Fruit fly (Drosophila melanogaster) whole organism, embryonic: ENCODE results near the gene Slh.

Experiments
- CG11695 ChIP-seq: fragments of 200-800 bp; sonication (Bioruptor generic); IDR thresholded peaks from 3 replicates; pipeline ENCODE4 v1.3.6; 2022; ENCODE audit warnings: missing biosample characterization, missing genetic modification characterization
- CG12155 ChIP-seq: fragments of 200-800 bp; sonication (Bioruptor generic); optimal IDR thresholded peaks from 3 replicates; lab custom pipeline; 2016; ENCODE audit warnings: missing biosample characterization, missing genetic modification characterization
- CG14710 ChIP-seq: fragments of 200-800 bp; sonication (Bioruptor generic); optimal IDR thresholded peaks from 3 replicates; lab custom pipeline; 2019; ENCODE audit warnings: missing biosample characterization, mild to moderate bottlenecking, missing genetic modification characterization, moderate library complexity
- CG15696 ChIP-seq: fragments of 200-800 bp; sonication (Bioruptor generic); optimal IDR thresholded peaks from 2 replicates; lab custom pipeline; 2019; ENCODE audit warnings: missing biosample characterization, mild to moderate bottlenecking, missing genetic modification characterization, moderate library complexity
- CG17912 ChIP-seq: fragments of 200-800 bp; sonication (Bioruptor generic); optimal IDR thresholded peaks from 2 replicates; lab custom pipeline; 2018; ENCODE audit warnings: missing biosample characterization, mild to moderate bottlenecking, missing genetic modification characterization
- CG18262 ChIP-seq: fragments of 200-800 bp; optimal IDR thresholded peaks from 3 replicates; lab custom pipeline; 2019; ENCODE audit warnings: missing biosample characterization, mild to moderate bottlenecking, missing genetic modification characterization, moderate library complexity
- CG2116 ChIP-seq: fragments of 200-800 bp; sonication (Bioruptor generic); optimal IDR thresholded peaks from 3 replicates; lab custom pipeline; 2018; ENCODE audit warnings: missing biosample characterization, mild to moderate bottlenecking, missing genetic modification characterization
- CG4360 ChIP-seq: fragments of 200-800 bp; sonication (Bioruptor generic); IDR thresholded peaks from 2 replicates; pipeline ENCODE4 v1.3.6; 2022; ENCODE audit warnings: missing biosample characterization, missing genetic modification characterization
- CG4404 ChIP-seq: fragments of 200-800 bp; sonication (Bioruptor generic); IDR thresholded peaks from 2 replicates; pipeline ENCODE4 v1.3.6; 2022; ENCODE audit warnings: missing biosample characterization, missing genetic modification characterization
- CG7963 ChIP-seq: fragments of 200-800 bp; sonication (Bioruptor generic); IDR thresholded peaks from 3 replicates; pipeline ENCODE4 v1.3.6; 2022; ENCODE audit warnings: missing biosample characterization, missing genetic modification characterization; ENCODE audit not compliant: partially characterized antibody
- CG7987 ChIP-seq: fragments of 200-800 bp; sonication (Bioruptor generic); optimal IDR thresholded peaks from 2 replicates; lab custom pipeline; 2018; ENCODE audit warnings: missing biosample characterization, mild to moderate bottlenecking, missing genetic modification characterization, moderate library complexity
- CG9437 ChIP-seq: fragments of 200-800 bp; sonication (Bioruptor generic); optimal IDR thresholded peaks from 2 replicates; lab custom pipeline; 2018; ENCODE audit warnings: missing biosample characterization, mild to moderate bottlenecking, missing genetic modification characterization
- Dref ChIP-seq: fragments of 200-800 bp; sonication (Bioruptor generic); IDR thresholded peaks from 2 replicates; pipeline ENCODE4 v1.3.6; 2022; ENCODE audit warnings: missing biosample characterization, missing genetic modification characterization
- Elba2 ChIP-seq: fragments of 200-800 bp; sonication (Bioruptor generic); optimal IDR thresholded peaks from 3 replicates; lab custom pipeline; 2016; ENCODE audit warnings: missing biosample characterization, missing genetic modification characterization
- Ets65A ChIP-seq: fragments of 200-800 bp; sonication (Bioruptor generic); peaks from one replicate; lab custom pipeline; 2016; ENCODE audit warnings: missing biosample characterization, missing genetic modification characterization
- Lhr ChIP-seq: fragments of 200-800 bp; sonication (Bioruptor generic); optimal IDR thresholded peaks from 3 replicates; lab custom pipeline; 2017; ENCODE audit warnings: mild to moderate bottlenecking, missing biosample characterization, missing genetic modification reagents, missing genetic modification characterization
- NC2β ChIP-seq: fragments of 200-800 bp; sonication (Bioruptor generic); optimal IDR thresholded peaks from 2 replicates; lab custom pipeline; 2016; ENCODE audit warnings: missing biosample characterization, missing genetic modification characterization
- Ptx1 ChIP-seq: fragments of 200-800 bp; sonication (Bioruptor generic); IDR thresholded peaks from 2 replicates; pipeline ENCODE4 v1.3.6; 2022; ENCODE audit warnings: missing biosample characterization, missing genetic modification characterization
- Scr ChIP-seq: fragments of 200-800 bp; sonication (Bioruptor generic); IDR thresholded peaks from 2 replicates; pipeline ENCODE4 v1.3.6; 2022; ENCODE audit warnings: missing biosample characterization, missing genetic modification characterization; ENCODE audit not compliant: partially characterized antibody
- Sox102F ChIP-seq: fragments of 200-800 bp; sonication (Bioruptor generic); optimal IDR thresholded peaks from 2 replicates; lab custom pipeline; 2018; ENCODE audit warnings: missing biosample characterization, mild to moderate bottlenecking, missing genetic modification characterization, moderate library complexity
- Sry-β ChIP-seq: fragments of 200-800 bp; sonication (Bioruptor generic); optimal IDR thresholded peaks from 2 replicates; lab custom pipeline; 2018; ENCODE audit warnings: missing biosample characterization, mild to moderate bottlenecking, missing genetic modification characterization, moderate library complexity
- ato ChIP-seq: fragments of 200-800 bp; sonication (Bioruptor generic); IDR thresholded peaks from 2 replicates; pipeline ENCODE4 v1.3.6; 2022; ENCODE audit warnings: missing biosample characterization, missing genetic modification characterization; ENCODE audit not compliant: partially characterized antibody
- bsh ChIP-seq, 2 experiments: fragments of 200-800 bp; sonication (Bioruptor generic); optimal IDR thresholded peaks; 2 replicates each; lab custom pipeline; 2017 to 2018; ENCODE audit warnings: mild to moderate bottlenecking in 2 of 2, missing biosample characterization in 2 of 2, missing genetic modification characterization in 2 of 2, moderate library complexity in 1 of 2
- dmrt11E ChIP-seq: fragments of 200-800 bp; sonication (Bioruptor generic); optimal IDR thresholded peaks from 3 replicates; lab custom pipeline; 2018; ENCODE audit warnings: missing biosample characterization, mild to moderate bottlenecking, missing genetic modification characterization, moderate library complexity
- esg ChIP-seq: fragments of 200-800 bp; sonication (Bioruptor generic); conservative IDR thresholded peaks from 2 replicates; pipeline ENCODE4 v1.3.6; 2022; ENCODE audit warnings: missing biosample characterization, missing genetic modification characterization
- grn ChIP-seq: fragments of 200-800 bp; sonication (Bioruptor generic); optimal IDR thresholded peaks from 3 replicates; lab custom pipeline; 2017; ENCODE audit warnings: missing biosample characterization, missing genetic modification characterization
- gro ChIP-seq: fragments of 200-800 bp; sonication (Bioruptor generic); optimal IDR thresholded peaks from 2 replicates; lab custom pipeline; 2016; ENCODE audit warnings: missing biosample characterization, missing genetic modification characterization
- gt ChIP-seq: fragments of 200-800 bp; sonication (Bioruptor generic); IDR thresholded peaks from 2 replicates; pipeline ENCODE4 v1.3.6; 2022; ENCODE audit warnings: missing biosample characterization, missing genetic modification characterization
- h ChIP-seq: fragments of >200 bp; optimal IDR thresholded peaks from 2 replicates; lab custom pipeline; 2017
- lbe ChIP-seq: fragments of 200-800 bp; sonication (Bioruptor generic); optimal IDR thresholded peaks from 2 replicates; lab custom pipeline; 2016; ENCODE audit warnings: missing biosample characterization, mild to moderate bottlenecking, missing genetic modification characterization
- nom ChIP-seq: fragments of 200-800 bp; sonication (Bioruptor generic); optimal IDR thresholded peaks from 2 replicates; lab custom pipeline; 2017; ENCODE audit warnings: missing biosample characterization, missing genetic modification characterization, mild to moderate bottlenecking, moderate library complexity, missing genetic modification reagents
- prd ChIP-seq, 3 experiments: fragments of >200 bp in 2 of 3; fragments of 200-800 bp in 1 of 3; sonication (Bioruptor generic) in 1 of 3; optimal IDR thresholded peaks in 2 of 3; IDR thresholded peaks in 1 of 3; 2 replicates in 2 of 3; 3 replicates in 1 of 3; pipeline versions ENCODE4 v1.3.6 to Lab custom; 2017 to 2022; ENCODE audit warnings: missing biosample characterization in 1 of 3, missing genetic modification characterization in 1 of 3
- run ChIP-seq: fragments of 200-800 bp; sonication (Bioruptor generic); optimal IDR thresholded peaks from 3 replicates; lab custom pipeline; 2018; ENCODE audit warnings: missing biosample characterization, mild to moderate bottlenecking, missing genetic modification characterization
- sens ChIP-seq: fragments of 200-800 bp; sonication (Bioruptor generic); peaks from one replicate; lab custom pipeline; 2016; ENCODE audit warnings: missing biosample characterization, missing genetic modification characterization
- slp2 ChIP-seq: fragments of 200-800 bp; sonication (Bioruptor generic); optimal IDR thresholded peaks from 2 replicates; lab custom pipeline; 2016; ENCODE audit warnings: missing biosample characterization, missing genetic modification characterization
- tll ChIP-seq, 2 experiments: fragments of 200-800 bp in 1 of 2; fragments of >200 bp in 1 of 2; sonication (Bioruptor generic) in 1 of 2; optimal IDR thresholded peaks; 2 replicates each; lab custom pipeline; 2017 to 2019; ENCODE audit warnings: missing biosample characterization in 2 of 2, missing genetic modification characterization in 2 of 2, mild to moderate bottlenecking in 1 of 2, moderate library complexity in 1 of 2
- tup ChIP-seq: fragments of 200-800 bp; sonication (Bioruptor generic); optimal IDR thresholded peaks from 2 replicates; lab custom pipeline; 2016; ENCODE audit warnings: missing biosample characterization, mild to moderate bottlenecking, missing genetic modification characterization, moderate library complexity

Gene Slh

dm6 chr2L:2485272-2485671, 7.2 kb downstream of the Slh start (continued):
- peak in 1 of 2 experiments; percentile 31 for TF ChIP-seq bsh (GFP tag; optimal IDR thresholded peaks at IDR 0.05; lab: Kevin White, UChicago)
- TF ChIP-seq, all 482 proteins: peak for 2

DNA sequence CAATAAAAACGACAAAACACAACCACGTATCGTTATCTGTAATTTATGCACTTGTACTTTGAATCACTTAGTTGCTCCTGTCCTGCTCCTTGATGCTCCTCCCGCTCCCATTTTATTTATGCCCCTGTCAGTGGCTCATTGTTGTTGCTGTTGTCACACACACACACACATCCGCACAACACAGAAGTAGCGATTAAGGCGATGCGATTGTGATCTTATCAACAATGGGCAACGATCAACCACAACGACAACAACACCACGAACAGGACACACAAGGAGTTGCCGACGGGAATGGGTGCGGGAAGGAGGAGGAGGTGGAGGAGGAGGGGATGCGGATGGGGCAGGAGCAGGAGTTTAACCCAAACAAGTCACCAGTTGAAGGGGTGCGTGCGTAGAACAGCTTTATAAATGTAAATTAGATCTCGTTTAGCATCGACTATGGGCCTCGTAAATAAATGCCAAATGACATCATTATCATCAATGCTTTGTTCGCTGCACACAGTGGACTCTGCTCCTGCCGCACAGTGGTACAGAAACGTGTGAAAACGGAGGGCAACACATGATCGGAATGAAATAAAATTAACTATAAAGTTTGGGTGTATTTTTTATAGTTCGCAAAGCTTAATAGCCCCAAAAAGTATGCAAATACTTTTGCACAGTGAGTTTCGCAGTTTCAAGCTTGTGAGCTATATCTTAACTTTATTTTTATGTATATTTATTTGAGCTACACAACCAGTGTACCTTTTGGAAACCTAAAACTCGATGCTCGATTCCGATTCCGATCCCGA, 8.6 kb downstream of the Slh start:
- TF ChIP-seq slp2 (GFP tag; lab: Kevin White, UChicago) (no peak), prd (optimal IDR thresholded peaks at IDR 0.05; lab: Kevin White, UChicago) (no peak), prd (GFP tag; IDR thresholded peaks at IDR 0.05; lab: Robert Waterston, UW) (0 out of 3 replicates have a peak, but pooled peaks have one; percentile 18), grn (peak; percentile 62), Scr (no peak), gt (GFP tag; lab: Robert Waterston, UW) (no peak), CG4360 (GFP tag; lab: Robert Waterston, UW) (peak; percentile 51; the same call in 1 of the 2 replicates), tll (GFP tag; optimal IDR thresholded peaks at IDR 0.05; lab: Kevin White, UChicago) (no peak), Ptx1 (GFP tag; lab: Robert Waterston, UW) (no peak), Lhr (no peak), CG12155 (no peak), CG9437 (GFP tag; lab: Kevin White, UChicago) (no peak), CG18262 (peak; percentile 9), sens (GFP tag; lab: Kevin White, UChicago) (peak; percentile 76), CG15696 (tag; lab: Kevin White, UChicago) (peak; percentile 36), CG4404 (GFP tag; lab: Robert Waterston, UW) (0 out of 2 replicates have a peak, but pooled peaks have one; percentile 19), ato (GFP tag; lab: Robert Waterston, UW) (no peak), CG7987 (GFP tag; lab: Kevin White, UChicago) (no peak), nom (peak; percentile 53), dmrt11E (tag; lab: Kevin White, UChicago) (peak; percentile 27)
- TF ChIP-seq, all 482 proteins: peak for 9

- TF ChIP-seq CG17912, result no peak
- TF ChIP-seq Sry-β, result no peak
- no peak for TF ChIP-seq gro
- TF ChIP-seq NC2β, result no peak
- no peak for TF ChIP-seq run
- TF ChIP-seq Elba2, result no peak
- TF ChIP-seq Ets65A (GFP tag; lab: Kevin White, UChicago), result peak; percentile 0
- TF ChIP-seq Sox102F (GFP tag; lab: Kevin White, UChicago), result no peak
- TF ChIP-seq CG14710 (tag; lab: Kevin White, UChicago), result no peak
- TF ChIP-seq grn, result no peak
- no peak for TF ChIP-seq CG2116 (GFP tag; lab: Kevin White, UChicago)
- TF ChIP-seq esg (GFP tag; lab: Robert Waterston, UW), result no peak
- TF ChIP-seq CG11695, result no peak
- no peak for TF ChIP-seq tup (GFP tag; lab: Kevin White, UChicago)
- TF ChIP-seq CG7963, result no peak
- TF ChIP-seq lbe (GFP tag; lab: Kevin White, UChicago), result peak; percentile 56
- no peak for TF ChIP-seq h (lab: Kevin White, UChicago)
- peak; percentile 27 for TF ChIP-seq nom
- TF ChIP-seq Dref (GFP tag; lab: Robert Waterston, UW), result no peak
- TF ChIP-seq, all 482 proteins: peak for 3
Observed at dm6 chr2L:2481156-2481712, 11.2 kb downstream of the Slh start.
